Worm (Caenorhabditis elegans): ENCODE measurements around the gene obr-3.
A peak's percentile ranks its signal among the peaks of the same experiment; 100 is the strongest.

The obr-3 gene

DNA sequence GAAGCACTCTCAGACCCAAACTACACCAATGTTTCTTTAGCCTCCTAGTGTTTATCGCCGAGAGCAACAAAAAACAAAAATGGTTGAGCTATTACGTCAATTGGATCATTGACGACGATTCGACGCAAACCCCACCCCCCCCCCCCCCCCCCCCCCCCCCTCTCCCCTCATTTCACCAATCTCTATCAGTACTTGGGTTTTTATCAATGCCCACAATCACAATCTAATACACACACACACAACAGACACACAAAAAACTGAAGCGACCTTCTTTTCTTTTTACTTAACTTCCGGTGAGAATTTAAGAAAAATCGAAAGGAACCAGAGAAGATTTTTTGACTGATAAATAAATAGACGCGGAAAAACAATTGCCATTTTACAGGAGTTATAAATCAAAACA lies 34.2 kb downstream of the obr-3 start:
- TF ChIP-seq ZK546.5 (tag; optimal IDR thresholded peaks at IDR 0.05): no peak
- peak; percentile 61 for TF ChIP-seq elt-2 (tag; optimal IDR thresholded peaks at IDR 0.05)

ce11 chrX:13774144-13774543 lies 35.5 kb downstream of the obr-3 start:
- TF ChIP-seq fkh-2 (tag; optimal IDR thresholded peaks at IDR 0.05): no peak
- TF ChIP-seq pha-4 (tag; optimal IDR thresholded peaks at IDR 0.05): peak; percentile 26
- no peak for TF ChIP-seq ZK546.5 (tag; optimal IDR thresholded peaks at IDR 0.05)
- no peak for TF ChIP-seq mdl-1 (tag; optimal IDR thresholded peaks at IDR 0.05)
- peak; percentile 86 for TF ChIP-seq elt-2 (tag; optimal IDR thresholded peaks at IDR 0.05)
- peak; percentile 75 for TF ChIP-seq pqm-1 (tag; optimal IDR thresholded peaks at IDR 0.05)
- TF ChIP-seq unc-39 (tag; optimal IDR thresholded peaks at IDR 0.05): no peak
- TF ChIP-seq mml-1 (tag; optimal IDR thresholded peaks at IDR 0.05): no peak
- TF ChIP-seq zag-1 (tag; optimal IDR thresholded peaks at IDR 0.05): no peak
- TF ChIP-seq lin-15B (tag; optimal IDR thresholded peaks at IDR 0.05): no peak
- no peak for TF ChIP-seq aly-2 (tag; optimal IDR thresholded peaks at IDR 0.05)
- no peak for TF ChIP-seq nhr-12 (tag; optimal IDR thresholded peaks at IDR 0.05)

DNA sequence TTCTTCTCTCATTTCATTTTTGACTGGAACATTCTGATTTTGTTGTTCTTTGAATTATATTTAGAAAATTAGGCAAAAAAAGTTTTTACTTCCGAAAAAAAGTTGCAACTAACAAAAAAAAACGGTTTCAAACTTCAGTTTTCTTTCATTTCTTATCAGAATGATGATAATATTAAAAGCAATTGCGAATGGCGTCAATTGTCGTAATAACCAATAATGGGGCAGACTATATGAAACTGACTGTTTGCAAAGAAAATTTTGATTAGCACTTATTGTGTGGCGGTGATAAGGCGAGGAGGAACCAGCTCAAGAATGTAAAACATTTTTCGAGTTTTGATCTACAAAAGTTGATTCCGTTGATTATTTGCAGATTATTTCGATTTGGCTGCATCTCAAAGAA lies 36.9 kb downstream of the obr-3 start:
- TF ChIP-seq elt-3 (tag; optimal IDR thresholded peaks at IDR 0.05) (no peak), jun-1 (tag; optimal IDR thresholded peaks at IDR 0.05) (peak; percentile 4), skn-1 (tag; optimal IDR thresholded peaks at IDR 0.05) (peak; percentile 67), elt-2 (tag; optimal IDR thresholded peaks at IDR 0.05) (peak; percentile 95), pqm-1 (tag; optimal IDR thresholded peaks at IDR 0.05) (peak; percentile 84)

DNA sequence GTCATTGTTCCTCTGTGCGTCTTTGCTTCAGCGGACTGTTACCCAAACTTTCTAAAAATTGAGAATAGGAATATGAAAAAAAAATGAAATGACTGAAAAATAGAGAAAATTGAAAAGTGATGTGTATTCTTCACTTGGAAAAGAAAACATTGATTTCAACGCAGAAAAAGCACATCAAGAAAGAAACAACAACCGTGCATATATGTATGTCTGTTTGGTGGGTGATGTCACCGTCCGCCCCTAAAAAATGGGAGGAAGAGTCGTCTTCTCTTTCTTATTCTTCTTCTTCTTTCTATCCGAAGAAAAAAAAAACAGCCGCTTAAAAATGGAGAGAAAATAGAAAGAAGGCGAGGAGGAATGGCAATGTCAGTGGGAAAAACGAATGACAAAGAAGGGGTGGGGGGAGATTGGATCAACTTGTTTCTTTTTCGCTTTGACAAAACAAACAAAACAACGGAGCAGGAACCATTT lies 39.1 kb downstream of the obr-3 start, which contains the start of gene nkb-3:
TSS of gene nkb-3 (minus strand) at position 51 of the 471 bp plus-strand sequence.
- TF ChIP-seq ztf-11 (tag; optimal IDR thresholded peaks at IDR 0.05): no peak
- TF ChIP-seq ceh-82 (tag; optimal IDR thresholded peaks at IDR 0.05): no peak
- no peak for TF ChIP-seq nhr-77 (tag; optimal IDR thresholded peaks at IDR 0.05)
- no peak for TF ChIP-seq unc-62 (GFP tag; optimal IDR thresholded peaks at IDR 0.05)
- no peak for TF ChIP-seq fkh-2 (tag; optimal IDR thresholded peaks at IDR 0.05)
- TF ChIP-seq egl-5 (tag; optimal IDR thresholded peaks at IDR 0.05): no peak
- no peak for TF ChIP-seq eor-1 (tag; optimal IDR thresholded peaks at IDR 0.05)
- no peak for TF ChIP-seq zag-1 (tag; optimal IDR thresholded peaks at IDR 0.05)
- no peak for TF ChIP-seq elt-3 (tag; optimal IDR thresholded peaks at IDR 0.05)
- TF ChIP-seq daf-12 (tag; optimal IDR thresholded peaks at IDR 0.05): no peak
- no peak for TF ChIP-seq jun-1 (tag; optimal IDR thresholded peaks at IDR 0.05)
- TF ChIP-seq aly-2 (tag; optimal IDR thresholded peaks at IDR 0.05): no peak
- no peak for TF ChIP-seq R02D3.7 (tag; optimal IDR thresholded peaks at IDR 0.05)

DNA sequence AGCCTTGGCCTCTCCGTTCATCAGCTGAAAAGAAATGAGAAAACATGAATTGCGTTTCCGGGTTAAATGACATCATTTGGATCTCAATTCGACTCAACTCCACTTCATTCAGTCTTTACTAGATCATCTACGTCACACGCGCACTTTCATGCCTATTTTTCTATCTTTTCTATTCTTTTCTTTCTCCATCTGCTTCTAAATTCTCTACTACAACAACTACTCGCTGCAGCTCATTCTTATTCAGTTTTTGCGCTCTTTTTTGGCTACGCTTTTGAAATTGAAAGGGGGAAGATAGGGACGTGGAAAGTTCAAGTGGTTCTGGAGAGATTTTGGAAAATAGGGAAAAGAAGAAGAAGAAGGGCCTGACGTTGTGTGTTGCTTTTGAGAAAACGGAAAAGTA lies 41.1 kb downstream of the obr-3 start:
- TF ChIP-seq nhr-77 (tag; optimal IDR thresholded peaks at IDR 0.05): no peak
- TF ChIP-seq aly-2 (tag; optimal IDR thresholded peaks at IDR 0.05): no peak
- no peak for TF ChIP-seq ceh-28 (tag; optimal IDR thresholded peaks at IDR 0.05)
- TF ChIP-seq zag-1 (tag; optimal IDR thresholded peaks at IDR 0.05): no peak
- no peak for TF ChIP-seq eor-1 (tag; optimal IDR thresholded peaks at IDR 0.05)
- no peak for TF ChIP-seq lsy-12 (tag; optimal IDR thresholded peaks at IDR 0.05)
- peak; percentile 49 for TF ChIP-seq tbx-2 (tag; optimal IDR thresholded peaks at IDR 0.05)
- no peak for TF ChIP-seq ztf-4 (tag; optimal IDR thresholded peaks at IDR 0.05)
- TF ChIP-seq sea-2 (GFP tag; optimal IDR thresholded peaks at IDR 0.05): no peak
- peak; percentile 89 for TF ChIP-seq fkh-10 (GFP tag; optimal IDR thresholded peaks at IDR 0.05)
- peak; percentile 22 for TF ChIP-seq nhr-23 (tag; optimal IDR thresholded peaks at IDR 0.05)
- no peak for TF ChIP-seq ZK546.5 (tag; optimal IDR thresholded peaks at IDR 0.05)
- no peak for TF ChIP-seq fkh-2 (tag; optimal IDR thresholded peaks at IDR 0.05)
- no peak for TF ChIP-seq lin-39 (tag; optimal IDR thresholded peaks at IDR 0.05)
- no peak for TF ChIP-seq egl-27 (tag; optimal IDR thresholded peaks at IDR 0.05)
- peak; percentile 22 for TF ChIP-seq ama-1 (optimal IDR thresholded peaks at IDR 0.05)
- no peak for TF ChIP-seq fos-1 (tag; optimal IDR thresholded peaks at IDR 0.05)
- no peak for TF ChIP-seq ceh-16 (tag; optimal IDR thresholded peaks at IDR 0.05)
- TF ChIP-seq ceh-82 (tag; optimal IDR thresholded peaks at IDR 0.05): no peak
- TF ChIP-seq nhr-28 (tag; optimal IDR thresholded peaks at IDR 0.05): no peak
- TF ChIP-seq nfya-1 (tag; optimal IDR thresholded peaks at IDR 0.05; ENCODE audit: insufficient read depth): peak; percentile 62
